Fruit fly (Drosophila melanogaster) whole organism: ENCODE data around the gene Ide.
A peak's percentile ranks its signal among the peaks of the same experiment; 100 is the strongest.

Experiments
- CG8478 ChIP-seq: fragments of >200 bp; optimal IDR thresholded peaks from 2 replicates; lab custom pipeline; 2018; ENCODE audit warnings: inconsistent platforms
- Dll ChIP-seq: fragments of >200 bp; optimal IDR thresholded peaks from 2 replicates; lab custom pipeline; 2017
- EcR ChIP-seq, 2 experiments: fragments of >200 bp; optimal IDR thresholded peaks; 2 replicates each; lab custom pipeline; 2017; ENCODE audit warnings: missing biosample characterization in 2 of 2, missing genetic modification characterization in 2 of 2, missing genetic modification reagents in 2 of 2
- pan ChIP-seq: fragments of >200 bp; optimal IDR thresholded peaks from 2 replicates; lab custom pipeline; 2017
- psq ChIP-seq: fragments of >200 bp; optimal IDR thresholded peaks from 2 replicates; lab custom pipeline; 2017
- usp ChIP-seq: fragments of >200 bp; optimal IDR thresholded peaks from 2 replicates; lab custom pipeline; 2017; ENCODE audit warnings: missing biosample characterization, missing genetic modification characterization, mixed read lengths

Ide gene

DNA sequence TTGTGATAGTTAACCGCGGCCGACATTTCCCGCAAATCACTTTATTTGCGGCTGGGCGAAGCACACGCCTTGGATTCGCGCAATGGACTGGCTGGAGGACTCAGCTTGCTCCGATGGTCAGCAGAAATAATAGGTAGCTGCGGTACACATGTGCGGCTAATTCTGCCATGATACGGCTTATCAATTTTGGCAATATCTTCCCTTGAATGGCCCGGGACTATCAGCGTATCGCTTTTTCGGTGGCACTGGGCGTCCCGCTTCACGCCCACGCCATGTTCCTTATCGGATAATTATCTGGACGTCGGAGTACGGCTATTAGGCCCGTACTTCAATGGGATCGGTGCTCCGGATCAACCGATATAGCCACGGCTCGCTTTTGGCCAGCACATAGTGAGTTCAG, 9.6 kb downstream of the Ide start:
- TF ChIP-seq CG8478 (lab: Kevin White, UChicago) (no peak), Dll (no peak), psq (lab: Kevin White, UChicago) (no peak), EcR (GFP tag; optimal IDR thresholded peaks at IDR 0.05; lab: Kevin White, UChicago) (no peak), pan (lab: Kevin White, UChicago) (no peak), usp (GFP tag; lab: Kevin White, UChicago) (no peak)

dm6 chr3L:20361389-20361788, 14.3 kb downstream of the Ide start, which contains the start of gene Prim2:
Prim2 (minus strand) TSS chr3L:20361585.
- TF ChIP-seq CG8478 (lab: Kevin White, UChicago) (no peak), EcR (GFP tag; optimal IDR thresholded peaks at IDR 0.05; lab: Kevin White, UChicago) (no peak), pan (lab: Kevin White, UChicago) (no peak), psq (lab: Kevin White, UChicago) (no peak), Dll (no peak), usp (GFP tag; lab: Kevin White, UChicago) (no peak)

DNA sequence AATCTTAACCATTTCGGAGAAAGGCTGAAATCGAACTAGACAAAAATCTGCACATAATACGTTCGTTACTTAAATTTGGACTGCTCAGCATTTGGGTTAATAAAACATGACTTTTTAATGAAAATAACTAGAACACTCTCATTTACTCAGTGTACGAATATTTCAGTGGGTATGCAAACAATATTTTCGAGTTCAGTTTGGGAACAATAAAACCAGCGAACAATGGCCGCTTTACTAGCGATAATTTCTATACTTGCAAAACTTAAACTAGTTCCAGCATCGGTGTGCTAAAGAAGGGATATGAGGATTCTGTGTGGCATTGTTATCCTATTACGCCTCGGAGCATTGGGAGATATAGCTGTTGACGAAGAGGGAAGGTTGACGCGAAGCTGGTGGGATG, 17.5 kb downstream of the Ide start, which contains the start of gene CG5665:
TSS of gene CG5665 (plus strand) at position 301 of the 400 bp plus-strand sequence.
- TF ChIP-seq psq (lab: Kevin White, UChicago) (no peak), EcR (GFP tag; optimal IDR thresholded peaks at IDR 0.05; lab: Kevin White, UChicago) (no peak), pan (lab: Kevin White, UChicago) (no peak), usp (GFP tag; lab: Kevin White, UChicago) (no peak), Dll (no peak), CG8478 (lab: Kevin White, UChicago) (no peak)

- TF ChIP-seq usp (GFP tag; lab: Kevin White, UChicago), result no peak
- no peak for TF ChIP-seq psq (lab: Kevin White, UChicago)
- no peak for TF ChIP-seq pan (lab: Kevin White, UChicago)
- no peak for TF ChIP-seq Dll
- TF ChIP-seq CG8478 (lab: Kevin White, UChicago), result no peak
- TF ChIP-seq EcR (GFP tag; optimal IDR thresholded peaks at IDR 0.05; lab: Kevin White, UChicago), result no peak
Measured at dm6 chr3L:20356613-20357012, 19.1 kb downstream of the Ide start, which contains the start of gene kin17. kin17 (plus strand) TSS chr3L:20356807.

DNA sequence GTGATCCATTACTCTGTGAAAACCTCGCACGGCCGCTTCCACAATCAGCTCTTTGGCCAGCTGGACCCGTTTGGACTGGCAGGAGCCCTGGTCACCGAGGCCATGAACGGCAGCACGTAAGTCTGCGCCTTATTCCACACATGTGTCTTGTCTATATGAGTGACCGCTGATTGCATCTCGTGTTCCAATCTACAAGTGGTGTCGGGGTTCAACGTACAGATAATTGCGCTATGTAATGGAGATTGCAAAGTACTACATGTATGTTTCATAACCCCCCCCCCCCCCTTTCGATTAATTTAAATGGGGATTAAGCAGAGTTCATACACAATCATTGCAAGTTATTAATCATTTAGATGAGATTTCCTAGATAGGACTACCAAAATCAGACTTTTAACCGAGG, 20.8 kb downstream of the Ide start:
- TF ChIP-seq psq (lab: Kevin White, UChicago) (no peak), CG8478 (lab: Kevin White, UChicago) (no peak), usp (GFP tag; lab: Kevin White, UChicago) (no peak), Dll (no peak), EcR (GFP tag; optimal IDR thresholded peaks at IDR 0.05; lab: Kevin White, UChicago) (no peak), pan (lab: Kevin White, UChicago) (no peak)

- TF ChIP-seq CG8478 (lab: Kevin White, UChicago) (no peak), EcR (GFP tag; optimal IDR thresholded peaks at IDR 0.05; lab: Kevin White, UChicago) (no peak), usp (GFP tag; lab: Kevin White, UChicago) (no peak), Dll (no peak), pan (lab: Kevin White, UChicago) (no peak), psq (lab: Kevin White, UChicago) (no peak)
Measured at dm6 chr3L:20354363-20354762, 21.3 kb downstream of the Ide start.

dm6 chr3L:20353726-20354332, 21.9 kb downstream of the Ide start:
- TF ChIP-seq CG8478 (lab: Kevin White, UChicago), result no peak
- no peak for TF ChIP-seq psq (lab: Kevin White, UChicago)
- no peak for TF ChIP-seq EcR (GFP tag; optimal IDR thresholded peaks at IDR 0.05; lab: Kevin White, UChicago)
- no peak for TF ChIP-seq pan (lab: Kevin White, UChicago)
- no peak for TF ChIP-seq Dll
- TF ChIP-seq usp (GFP tag; lab: Kevin White, UChicago), result no peak

DNA sequence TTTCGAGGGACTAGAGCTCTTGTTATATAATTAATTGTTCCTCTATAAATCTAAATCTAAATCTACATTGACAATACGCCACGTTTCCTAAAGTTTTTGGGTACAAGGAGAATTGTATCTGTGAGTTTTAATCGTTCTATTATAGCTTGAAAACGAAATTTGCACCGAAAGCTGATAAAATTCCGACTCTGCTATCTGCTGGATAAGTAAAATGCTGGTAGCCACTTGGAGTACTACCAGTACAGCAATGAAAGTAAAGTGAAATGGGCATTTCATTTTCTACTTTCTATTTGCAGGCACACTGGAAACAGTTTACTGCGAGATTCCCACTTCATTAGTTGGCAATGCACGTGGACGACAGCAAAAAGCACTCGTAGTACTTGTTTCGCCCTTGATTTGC, 22.5 kb downstream of the Ide start, which contains the start of gene CG5618:
TSS of gene CG5618 (plus strand) at position 301 of the 400 bp plus-strand sequence.
- TF ChIP-seq Dll, result no peak

dm6 chr3L:20349333-20349924, 26.3 kb downstream of the Ide start:
- TF ChIP-seq Dll (no peak), EcR (GFP tag; optimal IDR thresholded peaks at IDR 0.05; lab: Kevin White, UChicago) (peak in 1 of 2 experiments; percentile 85), usp (GFP tag; lab: Kevin White, UChicago) (no peak), CG8478 (lab: Kevin White, UChicago) (no peak)

dm6 chr3L:20348581-20349093, 27.1 kb downstream of the Ide start:
- peak in 1 of 2 experiments; percentile 10 for TF ChIP-seq EcR (GFP tag; optimal IDR thresholded peaks at IDR 0.05; lab: Kevin White, UChicago)
- no peak for TF ChIP-seq usp (GFP tag; lab: Kevin White, UChicago)

dm6 chr3L:20347762-20348580, 27.7 kb downstream of the Ide start, which contains the start of the genes Rbbp5 and eRF1:
Rbbp5 (minus strand) TSS chr3L:20347942.
eRF1 (plus strand) TSS chr3L:20348355.
- no peak for TF ChIP-seq CG8478 (lab: Kevin White, UChicago)
- no peak for TF ChIP-seq pan (lab: Kevin White, UChicago)
- TF ChIP-seq EcR (GFP tag; optimal IDR thresholded peaks at IDR 0.05; lab: Kevin White, UChicago), result no peak
- TF ChIP-seq psq (lab: Kevin White, UChicago), result no peak
- no peak for TF ChIP-seq Dll
- TF ChIP-seq usp (GFP tag; lab: Kevin White, UChicago), result no peak
